Worm (Caenorhabditis elegans): ENCODE measurements around the gene eak-4.

ce11 chrIV:12558925-12559450 is 33.7 kb upstream of the eak-4 start, which contains the start of the genes ZK795.2 and ZK795.3:
- TF ChIP-seq Y22D7AL.16 (tag; optimal IDR thresholded peaks at IDR 0.05) (no peak), ama-1 (optimal IDR thresholded peaks at IDR 0.05) (no peak), ref-2 (tag; optimal IDR thresholded peaks at IDR 0.05) (no peak), K09A11.1 (tag; optimal IDR thresholded peaks at IDR 0.05; ENCODE audit: insufficient read depth) (no peak), ceh-34 (tag; optimal IDR thresholded peaks at IDR 0.05) (no peak), unc-86 (tag; optimal IDR thresholded peaks at IDR 0.05) (peak; percentile 9), ceh-14 (tag; optimal IDR thresholded peaks at IDR 0.05) (peak; percentile 5), syd-9 (tag; optimal IDR thresholded peaks at IDR 0.05) (no peak), pqm-1 (tag; optimal IDR thresholded peaks at IDR 0.05) (no peak)
